Worm (Caenorhabditis elegans) whole organism, L1 larva: ENCODE data around the gene irld-24.

Experiments used
- C16A3.4 ChIP-seq: fragments of 150-350 bp; optimal IDR thresholded peaks from 2 replicates; lab custom pipeline; 2014; ENCODE audit warnings: missing biosample characterization, missing genetic modification characterization
- C34B4.2 ChIP-seq: sonication (generic microtip); optimal IDR thresholded peaks from 2 replicates; lab custom pipeline; 2017; ENCODE audit warnings: mild to moderate bottlenecking, missing genetic modification characterization, missing compliant biosample characterization
- ama-1 ChIP-seq: fragments of 150-350 bp; optimal IDR thresholded peaks from 2 replicates; lab custom pipeline; 2014
- blmp-1 ChIP-seq: fragments of 150-350 bp; optimal IDR thresholded peaks from 2 replicates; lab custom pipeline; 2014; ENCODE audit warnings: missing biosample characterization, missing genetic modification characterization
- ces-1 ChIP-seq: fragments of 150-350 bp; optimal IDR thresholded peaks from 2 replicates; lab custom pipeline; 2014; ENCODE audit warnings: missing biosample characterization, missing genetic modification reagents, missing genetic modification characterization
- efl-1 ChIP-seq, 4 experiments: fragments of 150-350 bp; optimal IDR thresholded peaks in 3 of 4; peaks in 1 of 4; 1 replicate in 1 of 4; 2 replicates in 3 of 4; lab custom pipeline; 2014; ENCODE audit warnings: missing biosample characterization in 2 of 4, missing genetic modification characterization in 2 of 4, missing genetic modification reagents in 2 of 4
- egl-27 ChIP-seq, 2 experiments: fragments of 150-350 bp in 1 of 2; sonication (generic microtip); optimal IDR thresholded peaks; 3 replicates each; lab custom pipeline; 2017 to 2018; ENCODE audit warnings: missing biosample characterization in 2 of 2, missing genetic modification characterization in 2 of 2, missing genetic modification reagents in 2 of 2
- elt-2 ChIP-seq: sonication (generic microtip); optimal IDR thresholded peaks from 2 replicates; lab custom pipeline; 2016; ENCODE audit warnings: missing genetic modification characterization, mild to moderate bottlenecking, inconsistent platforms, missing compliant biosample characterization, missing genetic modification reagents
- grh-1 ChIP-seq: fragments of 200-800 bp; sonication (Bioruptor generic); IDR thresholded peaks from 2 replicates; pipeline ENCODE4 v1.3.6; 2022; ENCODE audit warnings: missing genetic modification reagents, missing genetic modification characterization, missing compliant biosample characterization
- hlh-4 ChIP-seq: sonication (generic microtip); optimal IDR thresholded peaks from 2 replicates; lab custom pipeline; 2016; ENCODE audit warnings: mild to moderate bottlenecking, missing genetic modification characterization, missing compliant biosample characterization
- hpl-2 ChIP-seq: fragments of 150-350 bp; optimal IDR thresholded peaks from 2 replicates; lab custom pipeline; 2014; ENCODE audit warnings: missing biosample characterization, missing genetic modification reagents, missing genetic modification characterization
- jun-1 ChIP-seq: fragments of 150-350 bp; optimal IDR thresholded peaks from 2 replicates; lab custom pipeline; 2014; ENCODE audit warnings: missing biosample characterization, missing genetic modification reagents, missing genetic modification characterization
- lin-13 ChIP-seq: fragments of 150-350 bp; optimal IDR thresholded peaks from 2 replicates; lab custom pipeline; 2014; ENCODE audit warnings: missing biosample characterization, missing genetic modification reagents, missing genetic modification characterization
- lin-14 ChIP-seq: fragments of 200-800 bp; sonication (Bioruptor generic); optimal IDR thresholded peaks from 2 replicates; lab custom pipeline; 2018; ENCODE audit warnings: mild to moderate bottlenecking, missing genetic modification characterization, moderate library complexity, missing compliant biosample characterization
- lin-15B ChIP-seq: fragments of 150-350 bp; sonication (generic microtip); optimal IDR thresholded peaks from 3 replicates; lab custom pipeline; 2014; ENCODE audit warnings: missing biosample characterization, missing genetic modification characterization
- lin-39 ChIP-seq: fragments of 150-350 bp; optimal IDR thresholded peaks from 2 replicates; lab custom pipeline; 2014; ENCODE audit warnings: missing biosample characterization, missing genetic modification reagents, missing genetic modification characterization
- lsy-2 ChIP-seq, 2 experiments: fragments of 150-350 bp; optimal IDR thresholded peaks; 2 replicates each; lab custom pipeline; 2014; ENCODE audit warnings: missing biosample characterization in 2 of 2, missing genetic modification characterization in 2 of 2
- mab-9 ChIP-seq: fragments of 200-800 bp; sonication (Bioruptor generic); IDR thresholded peaks from 2 replicates; pipeline ENCODE4 v1.3.6; 2022; ENCODE audit warnings: missing genetic modification reagents, missing genetic modification characterization, missing compliant biosample characterization
- mef-2 ChIP-seq: fragments of 150-350 bp; optimal IDR thresholded peaks from 2 replicates; lab custom pipeline; 2014; ENCODE audit warnings: missing biosample characterization, missing genetic modification characterization
- mep-1 ChIP-seq: fragments of 150-350 bp; optimal IDR thresholded peaks from 2 replicates; lab custom pipeline; 2014; ENCODE audit warnings: missing biosample characterization, missing genetic modification characterization
- nhr-11 ChIP-seq: fragments of 150-350 bp; optimal IDR thresholded peaks from 2 replicates; lab custom pipeline; 2014; ENCODE audit warnings: missing biosample characterization, missing genetic modification characterization
- nhr-12 ChIP-seq: sonication (generic microtip); optimal IDR thresholded peaks from 2 replicates; lab custom pipeline; 2017; ENCODE audit warnings: missing biosample characterization, missing genetic modification characterization
- nhr-19 ChIP-seq: fragments of 200-800 bp; sonication (Bioruptor generic); conservative IDR thresholded peaks from 2 replicates; pipeline ENCODE4 v1.3.6; 2022; ENCODE audit warnings: missing genetic modification characterization, missing compliant biosample characterization
- nhr-20 ChIP-seq: sonication (generic microtip); optimal IDR thresholded peaks from 2 replicates; lab custom pipeline; 2016; ENCODE audit warnings: mild to moderate bottlenecking, missing genetic modification characterization, missing compliant biosample characterization
- nhr-85 ChIP-seq: sonication (generic microtip); peaks from one replicate; lab custom pipeline; 2016; ENCODE audit warnings: missing genetic modification characterization, inconsistent platforms, missing compliant biosample characterization
- pag-3 ChIP-seq: sonication (generic microtip); optimal IDR thresholded peaks from 2 replicates; lab custom pipeline; 2017; ENCODE audit warnings: missing genetic modification characterization, mild to moderate bottlenecking, missing compliant biosample characterization, antibody characterized with exemption, borderline replicate concordance; ENCODE audit not compliant: insufficient read depth
- skn-1 ChIP-seq: fragments of 150-350 bp; optimal IDR thresholded peaks from 2 replicates; lab custom pipeline; 2014; ENCODE audit warnings: missing biosample characterization, missing genetic modification characterization
- snpc-4 ChIP-seq: fragments of 150-350 bp; optimal IDR thresholded peaks from 2 replicates; lab custom pipeline; 2014; ENCODE audit warnings: missing biosample characterization, missing genetic modification characterization
- snu-23 ChIP-seq: sonication (generic microtip); optimal IDR thresholded peaks from 2 replicates; lab custom pipeline; 2016; ENCODE audit warnings: missing genetic modification characterization, missing compliant biosample characterization
- sup-37 ChIP-seq: fragments of 200-800 bp; sonication (Bioruptor generic); optimal IDR thresholded peaks from 2 replicates; lab custom pipeline; 2018; ENCODE audit warnings: mild to moderate bottlenecking, missing genetic modification characterization, missing compliant biosample characterization
- swsn-7 ChIP-seq: sonication (generic microtip); optimal IDR thresholded peaks from 2 replicates; lab custom pipeline; 2016; ENCODE audit warnings: missing genetic modification characterization, missing compliant biosample characterization
- tbx-2 ChIP-seq: sonication (generic microtip); optimal IDR thresholded peaks from 2 replicates; lab custom pipeline; 2016; ENCODE audit warnings: missing genetic modification characterization, missing compliant biosample characterization
- tlp-1 ChIP-seq: fragments of 150-350 bp; optimal IDR thresholded peaks from 2 replicates; lab custom pipeline; 2014; ENCODE audit warnings: missing biosample characterization, missing genetic modification characterization
- unc-130 ChIP-seq: fragments of 150-350 bp; optimal IDR thresholded peaks from 2 replicates; lab custom pipeline; 2017; ENCODE audit warnings: missing biosample characterization, missing genetic modification characterization, inconsistent platforms
- unc-62 ChIP-seq: fragments of 150-350 bp; optimal IDR thresholded peaks from 2 replicates; lab custom pipeline; 2014; ENCODE audit warnings: missing biosample characterization, missing genetic modification reagents, missing genetic modification characterization
- unc-98 ChIP-seq: fragments of 200-800 bp; sonication (Bioruptor generic); IDR thresholded peaks from 2 replicates; pipeline ENCODE4 v1.3.6; 2022; ENCODE audit warnings: missing genetic modification characterization, missing compliant biosample characterization
- zip-4 ChIP-seq: fragments of 200-800 bp; sonication (Bioruptor generic); optimal IDR thresholded peaks from 2 replicates; lab custom pipeline; 2018; ENCODE audit warnings: mild to moderate bottlenecking, missing genetic modification characterization, moderate library complexity, missing compliant biosample characterization
- ztf-11 ChIP-seq, 2 experiments: sonication (generic microtip); optimal IDR thresholded peaks; 2 replicates each; lab custom pipeline; 2016 to 2017; ENCODE audit warnings: missing genetic modification characterization in 2 of 2, missing biosample characterization in 1 of 2, missing compliant biosample characterization in 1 of 2
- ztf-4 ChIP-seq: fragments of 150-350 bp; optimal IDR thresholded peaks from 2 replicates; lab custom pipeline; 2014; ENCODE audit warnings: missing biosample characterization, missing genetic modification characterization

irld-24 gene

DNA sequence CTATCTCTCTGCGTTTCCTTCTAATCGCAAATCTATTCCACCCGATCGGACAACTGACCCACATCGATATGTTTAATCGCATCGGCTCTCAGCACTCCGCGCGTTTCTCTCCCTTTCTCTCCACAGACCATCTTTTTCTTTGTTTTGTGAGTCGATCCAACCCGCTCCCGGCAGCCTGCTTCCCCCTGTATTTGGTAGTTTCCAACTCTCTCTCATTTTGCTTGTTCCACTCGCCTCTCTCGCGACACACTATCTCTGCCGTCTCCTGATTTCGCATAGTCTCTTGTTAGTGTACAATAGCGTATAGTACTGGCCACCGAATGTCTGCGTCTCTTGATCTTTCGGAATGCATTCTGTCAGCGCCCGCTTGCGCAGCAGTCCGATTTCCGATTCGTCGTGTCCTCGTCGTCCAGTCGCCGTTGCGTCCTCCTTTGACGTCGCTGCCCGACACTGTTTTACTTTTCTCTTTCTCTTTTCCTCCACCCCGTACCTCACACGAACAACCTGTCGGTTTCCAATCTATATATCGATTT, 35.7 kb upstream of the irld-24 start (continued):
- TF ChIP-seq tlp-1 (tag; lab: Kevin White, UChicago) (no peak), mep-1 (tag; lab: Kevin White, UChicago) (peak; percentile 54), unc-130 (tag; lab: Kevin White, UChicago) (no peak), ama-1 (lab: Kevin White, UChicago) (no peak), ces-1 (GFP tag; lab: Kevin White, UChicago) (no peak), lsy-2 (tag; optimal IDR thresholded peaks at IDR 0.05; lab: Kevin White, UChicago) (peak; percentile 34 to 39), unc-62 (GFP tag; lab: Kevin White, UChicago) (no peak), nhr-85 (peak; percentile 94), C16A3.4 (tag; lab: Kevin White, UChicago) (peak; percentile 22), mef-2 (tag; lab: Kevin White, UChicago) (no peak), efl-1 (optimal IDR thresholded peaks at IDR 0.05; lab: Kevin White, UChicago) (peak; percentile 13 to 50), efl-1 (GFP tag; optimal IDR thresholded peaks at IDR 0.05 in 1 of 2; lab: Kevin White, UChicago) (peak in 1 of 2 experiments; percentile 75), tbx-2 (tag; lab: Kevin White, UChicago) (peak; percentile 63), egl-27 (tag; optimal IDR thresholded peaks at IDR 0.05; lab: Kevin White, UChicago) (peak; percentile 38 to 72), ztf-4 (peak; percentile 13), swsn-7 (tag; lab: Kevin White, UChicago) (peak; percentile 57), zip-4 (GFP tag; lab: Kevin White, UChicago) (peak; percentile 41)
- TF ChIP-seq, all 84 proteins: peak for 30

DNA sequence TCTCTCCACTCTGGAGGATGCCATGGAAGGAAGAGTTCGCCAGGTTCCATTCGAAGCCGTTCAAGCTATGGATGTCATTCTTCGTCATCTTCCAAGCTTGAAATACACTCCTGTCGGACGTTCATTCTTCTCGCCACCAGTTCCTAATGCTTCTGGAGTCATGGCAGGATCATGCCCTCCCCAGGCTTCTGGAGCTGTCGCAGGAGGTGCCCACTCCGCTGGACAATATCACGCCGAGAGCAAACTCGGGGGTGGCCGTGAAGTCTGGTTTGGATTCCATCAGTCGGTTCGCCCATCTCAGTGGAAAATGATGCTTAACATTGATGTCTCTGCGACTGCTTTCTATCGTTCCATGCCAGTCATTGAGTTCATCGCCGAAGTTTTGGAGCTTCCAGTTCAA, 34.1 kb upstream of the irld-24 start:
- no peak for TF ChIP-seq snpc-4 (tag; lab: Kevin White, UChicago)
- TF ChIP-seq nhr-20 (tag; lab: Kevin White, UChicago), result no peak
- TF ChIP-seq lin-13 (GFP tag; lab: Kevin White, UChicago), result no peak
- TF ChIP-seq unc-98 (GFP tag; lab: Robert Waterston, UW), result no peak
- no peak for TF ChIP-seq lin-39
- no peak for TF ChIP-seq C34B4.2
- no peak for TF ChIP-seq elt-2 (tag; lab: Kevin White, UChicago)
- TF ChIP-seq blmp-1 (tag; lab: Kevin White, UChicago), result no peak
- TF ChIP-seq nhr-19 (GFP tag; lab: Robert Waterston, UW), result no peak
- TF ChIP-seq hpl-2 (GFP tag; lab: Kevin White, UChicago), result no peak
- TF ChIP-seq nhr-11 (tag; lab: Kevin White, UChicago), result no peak
- no peak for TF ChIP-seq ztf-11 (tag; optimal IDR thresholded peaks at IDR 0.05; lab: Kevin White, UChicago)
- TF ChIP-seq sup-37 (GFP tag; lab: Kevin White, UChicago), result no peak
- no peak for TF ChIP-seq lin-15B (tag; lab: Kevin White, UChicago)
- TF ChIP-seq snu-23 (GFP tag; lab: Kevin White, UChicago), result no peak
- TF ChIP-seq grh-1 (GFP tag; lab: Robert Waterston, UW), result no peak
- no peak for TF ChIP-seq efl-1 (optimal IDR thresholded peaks at IDR 0.05; lab: Kevin White, UChicago)
- TF ChIP-seq efl-1 (GFP tag; optimal IDR thresholded peaks at IDR 0.05 in 1 of 2; lab: Kevin White, UChicago), result no peak
- no peak for TF ChIP-seq zip-4 (GFP tag; lab: Kevin White, UChicago)
- no peak for TF ChIP-seq nhr-12 (tag; lab: Kevin White, UChicago)
- TF ChIP-seq, all 84 proteins: peak for 0

DNA sequence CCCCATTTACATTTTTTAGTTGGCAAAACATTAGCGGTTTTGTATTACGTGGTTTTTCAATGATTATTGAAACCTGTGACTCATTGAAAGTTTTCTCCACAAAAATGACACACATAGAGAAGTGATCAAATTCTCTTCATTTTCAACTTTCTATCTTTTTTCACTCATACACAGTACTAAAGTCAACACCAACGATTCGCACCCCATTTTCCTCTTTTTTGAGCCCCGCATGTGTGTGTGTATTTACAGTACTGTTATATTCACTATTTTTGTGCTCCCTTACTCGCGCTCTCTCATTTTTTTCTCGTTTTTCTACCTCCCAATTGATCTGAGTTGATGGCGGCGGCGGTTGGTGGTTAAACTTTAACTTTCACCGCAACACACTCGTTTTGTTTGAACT, 28.0 kb upstream of the irld-24 start:
- no peak for TF ChIP-seq mab-9 (GFP tag; lab: Robert Waterston, UW)
- TF ChIP-seq pag-3 (tag; lab: Kevin White, UChicago), result no peak
- TF ChIP-seq lin-14 (GFP tag; lab: Kevin White, UChicago), result peak; percentile 16
- peak; percentile 1 for TF ChIP-seq tbx-2 (tag; lab: Kevin White, UChicago)
- no peak for TF ChIP-seq hlh-4 (tag; lab: Kevin White, UChicago)
- TF ChIP-seq skn-1, result peak; percentile 11
- peak; percentile 17 for TF ChIP-seq jun-1 (tag; lab: Kevin White, UChicago)
